Fruit fly (Drosophila melanogaster) whole organism, embryonic: Measurements from ENCODE around the gene CG3703.
A peak's percentile ranks its signal among the peaks of the same experiment; 100 is the strongest.

Experiments
- Ada2b ChIP-seq: fragments of 200-800 bp; sonication (Bioruptor generic); IDR thresholded peaks from 2 replicates; pipeline ENCODE4 v1.3.6; 2022; ENCODE audit warnings: missing biosample characterization, missing genetic modification characterization
- Asciz ChIP-seq: fragments of 200-800 bp; sonication (Bioruptor generic); optimal IDR thresholded peaks from 2 replicates; lab custom pipeline; 2017; ENCODE audit warnings: missing biosample characterization, mild to moderate bottlenecking, missing genetic modification characterization, missing genetic modification reagents
- CG10543 ChIP-seq: fragments of 200-800 bp; sonication (Bioruptor generic); optimal IDR thresholded peaks from 3 replicates; lab custom pipeline; 2017; ENCODE audit warnings: missing biosample characterization, mild to moderate bottlenecking, missing genetic modification characterization, moderate library complexity
- CG10565 ChIP-seq: fragments of 200-800 bp; sonication (Bioruptor generic); optimal IDR thresholded peaks from 3 replicates; lab custom pipeline; 2016; ENCODE audit warnings: missing biosample characterization, mild to moderate bottlenecking, missing genetic modification characterization
- CG10654 ChIP-seq: fragments of 200-800 bp; sonication (Bioruptor generic); optimal IDR thresholded peaks from 2 replicates; lab custom pipeline; 2016; ENCODE audit warnings: missing biosample characterization, missing genetic modification characterization
- CG11085 ChIP-seq: fragments of 200-800 bp; sonication (Bioruptor generic); IDR thresholded peaks from 2 replicates; pipeline ENCODE4 v1.3.6; 2022; ENCODE audit warnings: missing biosample characterization, missing genetic modification characterization
- CG14860 ChIP-seq: fragments of 200-800 bp; sonication (Bioruptor generic); IDR thresholded peaks from 3 replicates; pipeline ENCODE4 v1.3.6; 2022; ENCODE audit warnings: missing biosample characterization, missing genetic modification characterization; ENCODE audit not compliant: partially characterized antibody
- CG16863 ChIP-seq: fragments of 200-800 bp; sonication (Bioruptor generic); optimal IDR thresholded peaks from 3 replicates; lab custom pipeline; 2016; ENCODE audit warnings: missing biosample characterization, missing genetic modification characterization
- CG17802 ChIP-seq: fragments of 200-800 bp; sonication (Bioruptor generic); optimal IDR thresholded peaks from 2 replicates; lab custom pipeline; 2018; ENCODE audit warnings: missing biosample characterization, mild to moderate bottlenecking, missing genetic modification characterization, moderate library complexity
- CG1792 ChIP-seq: fragments of 200-800 bp; sonication (Bioruptor generic); optimal IDR thresholded peaks from 2 replicates; lab custom pipeline; 2016; ENCODE audit warnings: missing biosample characterization, missing genetic modification characterization
- CG18476 ChIP-seq: fragments of 200-800 bp; sonication (Bioruptor generic); optimal IDR thresholded peaks from 2 replicates; lab custom pipeline; 2016; ENCODE audit warnings: missing biosample characterization, mild to moderate bottlenecking, missing genetic modification characterization
- CG31365 ChIP-seq: fragments of 200-800 bp; sonication (Bioruptor generic); optimal IDR thresholded peaks from 2 replicates; lab custom pipeline; 2018; ENCODE audit warnings: missing biosample characterization, mild to moderate bottlenecking, missing genetic modification characterization
- CG4404 ChIP-seq: fragments of 200-800 bp; sonication (Bioruptor generic); IDR thresholded peaks from 2 replicates; pipeline ENCODE4 v1.3.6; 2022; ENCODE audit warnings: missing biosample characterization, missing genetic modification characterization
- CG4424 ChIP-seq: fragments of 200-800 bp; sonication (Bioruptor generic); optimal IDR thresholded peaks from 3 replicates; lab custom pipeline; 2016; ENCODE audit warnings: missing biosample characterization, missing genetic modification characterization
- CG6272 ChIP-seq: fragments of 200-800 bp; sonication (Bioruptor generic); IDR thresholded peaks from 2 replicates; pipeline ENCODE4 v1.3.6; 2022; ENCODE audit warnings: missing biosample characterization, missing genetic modification characterization
- CG6654 ChIP-seq: fragments of 200-800 bp; sonication (Bioruptor generic); optimal IDR thresholded peaks from 2 replicates; lab custom pipeline; 2017; ENCODE audit warnings: missing biosample characterization, mild to moderate bottlenecking, missing genetic modification characterization
- CG6689 ChIP-seq: fragments of 200-800 bp; sonication (Bioruptor generic); IDR thresholded peaks from 2 replicates; pipeline ENCODE4 v1.3.6; 2022; ENCODE audit warnings: missing biosample characterization, missing genetic modification characterization
- CG7556 ChIP-seq: fragments of 200-800 bp; sonication (Bioruptor generic); optimal IDR thresholded peaks from 2 replicates; lab custom pipeline; 2017; ENCODE audit warnings: missing biosample characterization, mild to moderate bottlenecking, missing genetic modification characterization
- CG7928 ChIP-seq: fragments of 200-800 bp; sonication (Bioruptor generic); optimal IDR thresholded peaks from 2 replicates; lab custom pipeline; 2017; ENCODE audit warnings: missing biosample characterization, mild to moderate bottlenecking, missing genetic modification characterization
- CG8944 ChIP-seq: fragments of 200-800 bp; sonication (Bioruptor generic); optimal IDR thresholded peaks from 3 replicates; lab custom pipeline; 2016; ENCODE audit warnings: missing biosample characterization, missing genetic modification characterization
- CG9215 ChIP-seq: fragments of 200-800 bp; sonication (Bioruptor generic); IDR thresholded peaks from 2 replicates; pipeline ENCODE4 v1.3.6; 2022; ENCODE audit warnings: missing biosample characterization, missing genetic modification characterization
- CG9437 ChIP-seq: fragments of 200-800 bp; sonication (Bioruptor generic); optimal IDR thresholded peaks from 2 replicates; lab custom pipeline; 2018; ENCODE audit warnings: missing biosample characterization, mild to moderate bottlenecking, missing genetic modification characterization
- CG9817 ChIP-seq: fragments of 200-800 bp; sonication (Bioruptor generic); optimal IDR thresholded peaks from 2 replicates; lab custom pipeline; 2018; ENCODE audit warnings: missing biosample characterization, mild to moderate bottlenecking, missing genetic modification characterization, moderate library complexity
- CkIIα-i1 ChIP-seq: fragments of 200-800 bp; sonication (Bioruptor generic); IDR thresholded peaks from 2 replicates; pipeline ENCODE4 v1.3.6; 2022; ENCODE audit warnings: missing biosample characterization, missing genetic modification characterization
- D19B ChIP-seq: fragments of 200-800 bp; sonication (Bioruptor generic); optimal IDR thresholded peaks from 2 replicates; lab custom pipeline; 2017; ENCODE audit warnings: missing biosample characterization, mild to moderate bottlenecking, missing genetic modification characterization
- ERR ChIP-seq: fragments of 200-800 bp; sonication (Bioruptor generic); optimal IDR thresholded peaks from 2 replicates; lab custom pipeline; 2016; ENCODE audit warnings: missing biosample characterization, missing genetic modification characterization
- HLH3B ChIP-seq: fragments of 200-800 bp; sonication (Bioruptor generic); IDR thresholded peaks from 2 replicates; pipeline ENCODE4 v1.3.6; 2022; ENCODE audit warnings: missing biosample characterization, missing genetic modification characterization
- Lim3 ChIP-seq: fragments of 200-800 bp; sonication (Bioruptor generic); IDR thresholded peaks from 2 replicates; pipeline ENCODE4 v1.3.6; 2022; ENCODE audit warnings: missing biosample characterization, missing genetic modification characterization
- MTF-1 ChIP-seq: fragments of 200-800 bp; sonication (Bioruptor generic); optimal IDR thresholded peaks from 2 replicates; lab custom pipeline; 2018; ENCODE audit warnings: missing biosample characterization, mild to moderate bottlenecking, missing genetic modification characterization, borderline replicate concordance
- NC2α ChIP-seq: fragments of 200-800 bp; sonication (Bioruptor generic); optimal IDR thresholded peaks from 2 replicates; lab custom pipeline; 2016; ENCODE audit warnings: missing biosample characterization, missing genetic modification characterization
- Oli ChIP-seq: fragments of 200-800 bp; sonication (Bioruptor generic); optimal IDR thresholded peaks from 2 replicates; lab custom pipeline; 2018; ENCODE audit warnings: missing biosample characterization, mild to moderate bottlenecking, missing genetic modification characterization, moderate library complexity
- Sox102F ChIP-seq: fragments of 200-800 bp; sonication (Bioruptor generic); optimal IDR thresholded peaks from 2 replicates; lab custom pipeline; 2018; ENCODE audit warnings: missing biosample characterization, mild to moderate bottlenecking, missing genetic modification characterization, moderate library complexity
- Trl ChIP-seq, 3 experiments: fragments of >200 bp in 2 of 3; fragments of 200-800 bp in 1 of 3; sonication (Bioruptor generic) in 1 of 3; optimal IDR thresholded peaks; 2 replicates in 1 of 3; 3 replicates in 2 of 3; lab custom pipeline; 2016 to 2017; ENCODE audit warnings: missing biosample characterization in 1 of 3, missing genetic modification characterization in 1 of 3
- Xrp1 ChIP-seq: fragments of 200-800 bp; sonication (Bioruptor generic); IDR thresholded peaks from 2 replicates; pipeline ENCODE4 v1.3.6; 2022; ENCODE audit warnings: missing biosample characterization, missing genetic modification characterization
- ac ChIP-seq: fragments of 200-800 bp; sonication (Bioruptor generic); optimal IDR thresholded peaks from 3 replicates; lab custom pipeline; 2017; ENCODE audit warnings: missing biosample characterization, mild to moderate bottlenecking, missing genetic modification characterization
- al ChIP-seq: fragments of 200-800 bp; sonication (Bioruptor generic); IDR thresholded peaks from 2 replicates; pipeline ENCODE4 v1.3.6; 2022; ENCODE audit warnings: missing biosample characterization, missing genetic modification characterization
- bsh ChIP-seq, 2 experiments: fragments of 200-800 bp; sonication (Bioruptor generic); optimal IDR thresholded peaks; 2 replicates each; lab custom pipeline; 2017 to 2018; ENCODE audit warnings: mild to moderate bottlenecking in 2 of 2, missing biosample characterization in 2 of 2, missing genetic modification characterization in 2 of 2, moderate library complexity in 1 of 2
- dmrt11E ChIP-seq: fragments of 200-800 bp; sonication (Bioruptor generic); optimal IDR thresholded peaks from 3 replicates; lab custom pipeline; 2018; ENCODE audit warnings: missing biosample characterization, mild to moderate bottlenecking, missing genetic modification characterization, moderate library complexity
- ems ChIP-seq: fragments of 200-800 bp; sonication (Bioruptor generic); optimal IDR thresholded peaks from 3 replicates; lab custom pipeline; 2016; ENCODE audit warnings: missing biosample characterization, missing genetic modification characterization
- gcm ChIP-seq: fragments of 200-800 bp; sonication (Bioruptor generic); optimal IDR thresholded peaks from 2 replicates; lab custom pipeline; 2019; ENCODE audit warnings: missing biosample characterization, mild to moderate bottlenecking, missing genetic modification characterization, moderate library complexity
- gsb-n ChIP-seq: fragments of 200-800 bp; sonication (Bioruptor generic); optimal IDR thresholded peaks from 3 replicates; lab custom pipeline; 2018; ENCODE audit warnings: missing biosample characterization, mild to moderate bottlenecking, missing genetic modification characterization
- ken ChIP-seq: fragments of 200-800 bp; sonication (Bioruptor generic); IDR thresholded peaks from 3 replicates; pipeline ENCODE4 v1.3.6; 2022; ENCODE audit warnings: missing biosample characterization, missing genetic modification characterization
- nom ChIP-seq: fragments of 200-800 bp; sonication (Bioruptor generic); optimal IDR thresholded peaks from 2 replicates; lab custom pipeline; 2017; ENCODE audit warnings: missing biosample characterization, missing genetic modification characterization, mild to moderate bottlenecking, moderate library complexity, missing genetic modification reagents
- onecut ChIP-seq: fragments of 200-800 bp; sonication (Bioruptor generic); IDR thresholded peaks from 2 replicates; pipeline ENCODE4 v1.3.6; 2022; ENCODE audit warnings: missing biosample characterization, missing genetic modification characterization
- pfk ChIP-seq: fragments of 200-800 bp; sonication (Bioruptor generic); optimal IDR thresholded peaks from 2 replicates; lab custom pipeline; 2018; ENCODE audit warnings: missing biosample characterization, mild to moderate bottlenecking, missing genetic modification characterization, moderate library complexity
- run ChIP-seq: fragments of 200-800 bp; sonication (Bioruptor generic); optimal IDR thresholded peaks from 3 replicates; lab custom pipeline; 2018; ENCODE audit warnings: missing biosample characterization, mild to moderate bottlenecking, missing genetic modification characterization
- shn ChIP-seq: fragments of 200-800 bp; sonication (Bioruptor generic); optimal IDR thresholded peaks from 3 replicates; lab custom pipeline; 2016; ENCODE audit warnings: missing biosample characterization, missing genetic modification characterization
- stc ChIP-seq: fragments of 200-800 bp; sonication (Bioruptor generic); IDR thresholded peaks from 2 replicates; pipeline ENCODE4 v1.3.6; 2022; ENCODE audit warnings: missing biosample characterization, missing genetic modification characterization
- tin ChIP-seq: fragments of 200-800 bp; sonication (Bioruptor generic); optimal IDR thresholded peaks from 3 replicates; lab custom pipeline; 2016; ENCODE audit warnings: missing biosample characterization, missing genetic modification characterization
- toy ChIP-seq: fragments of 200-800 bp; sonication (Bioruptor generic); IDR thresholded peaks from 2 replicates; pipeline ENCODE4 v1.3.6; 2022; ENCODE audit warnings: missing biosample characterization, missing genetic modification characterization
- zfh1 ChIP-seq: fragments of 200-800 bp; sonication (Bioruptor generic); IDR thresholded peaks from 3 replicates; pipeline ENCODE4 v1.3.6; 2022; ENCODE audit warnings: missing biosample characterization, missing genetic modification characterization
- zfh2 ChIP-seq: fragments of 200-800 bp; sonication (Bioruptor generic); optimal IDR thresholded peaks from 2 replicates; lab custom pipeline; 2016; ENCODE audit warnings: missing biosample characterization, missing genetic modification characterization

Gene CG3703

DNA sequence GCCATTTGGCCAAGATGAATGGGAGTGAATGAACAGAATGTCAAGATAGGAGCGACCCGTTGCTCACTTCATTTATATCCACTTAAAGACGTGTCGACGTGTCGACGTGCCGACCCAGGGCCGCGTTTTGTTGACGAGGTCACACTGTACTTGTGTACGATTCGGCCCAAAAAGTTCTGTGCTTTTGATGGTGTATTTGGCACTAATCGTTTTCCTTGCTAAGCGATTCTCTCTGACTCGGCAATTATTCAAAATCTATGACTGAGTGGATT lies 2.6 kb upstream of the CG3703 start:
- TF ChIP-seq ERR (GFP tag; lab: Kevin White, UChicago) (no peak), dmrt11E (tag; lab: Kevin White, UChicago) (no peak), CG10654 (GFP tag; lab: Kevin White, UChicago) (no peak), ac (no peak), stc (GFP tag; lab: Robert Waterston, UW) (no peak), Oli (peak; percentile 3), D19B (GFP tag; lab: Kevin White, UChicago) (no peak), NC2α (GFP tag; lab: Kevin White, UChicago) (no peak), CkIIα-i1 (GFP tag; lab: Robert Waterston, UW) (no peak), nom (no peak), CG9437 (GFP tag; lab: Kevin White, UChicago) (no peak), CG4424 (GFP tag; lab: Kevin White, UChicago) (no peak), HLH3B (GFP tag; lab: Robert Waterston, UW) (0 out of 2 replicates have a peak, but pooled peaks have one; percentile 19), pfk (GFP tag; lab: Kevin White, UChicago) (no peak), gcm (GFP tag; lab: Kevin White, UChicago) (no peak), CG16863 (no peak), CG17802 (tag; lab: Kevin White, UChicago) (no peak), CG8944 (GFP tag; lab: Kevin White, UChicago) (no peak), onecut (no peak), CG31365 (tag; lab: Kevin White, UChicago) (no peak), zfh1 (GFP tag; lab: Robert Waterston, UW) (0 out of 3 replicates have a peak, but pooled peaks have one; percentile 41), ken (0 out of 3 replicates have a peak, but pooled peaks have one; percentile 11), CG7928 (no peak), Ada2b (GFP tag; lab: Robert Waterston, UW) (peak; percentile 22; the same call in 1 of the 2 replicates), CG6272 (GFP tag; lab: Robert Waterston, UW) (no peak), run (tag; lab: Kevin White, UChicago) (no peak), Asciz (GFP tag; lab: Kevin White, UChicago) (no peak), bsh (GFP tag; optimal IDR thresholded peaks at IDR 0.05; lab: Kevin White, UChicago) (no peak), CG1792 (GFP tag; lab: Kevin White, UChicago) (no peak), ems (no peak), tin (GFP tag; lab: Kevin White, UChicago) (no peak), gsb-n (tag; lab: Kevin White, UChicago) (no peak), Sox102F (GFP tag; lab: Kevin White, UChicago) (no peak), CG4404 (GFP tag; lab: Robert Waterston, UW) (no peak), CG10543 (no peak), zfh2 (GFP tag; lab: Kevin White, UChicago) (peak; percentile 45), CG18476 (GFP tag; lab: Kevin White, UChicago) (no peak), CG10565 (GFP tag; lab: Kevin White, UChicago) (no peak), Xrp1 (GFP tag; lab: Robert Waterston, UW) (no peak), CG6689 (GFP tag; lab: Robert Waterston, UW) (no peak), al (GFP tag; lab: Robert Waterston, UW) (peak; percentile 53; the same call in 1 of the 2 replicates), shn (no peak), CG14860 (GFP tag; lab: Robert Waterston, UW) (no peak), CG9215 (GFP tag; lab: Robert Waterston, UW) (peak; percentile 38; the same call in 1 of the 2 replicates), CG11085 (GFP tag; lab: Robert Waterston, UW) (0 out of 2 replicates have a peak, but pooled peaks have one; percentile 12), toy (GFP tag; lab: Robert Waterston, UW) (no peak), MTF-1 (GFP tag; lab: Kevin White, UChicago) (no peak), CG9817 (peak; percentile 18), Lim3 (no peak), CG7556 (GFP tag; lab: Kevin White, UChicago) (no peak), CG6654 (GFP tag; lab: Kevin White, UChicago) (no peak), Trl (optimal IDR thresholded peaks at IDR 0.05; lab: Kevin White, UChicago) (no peak), Trl (GFP tag; optimal IDR thresholded peaks at IDR 0.05; lab: Kevin White, UChicago) (no peak)
